Worm (Caenorhabditis elegans) whole organism, early embryonic: Measurements from ENCODE around the gene srg-24.
"Not testable (repeated sequence)": the region's sequence is repeated elsewhere in the genome, so short reads cannot be mapped to it uniquely, and the experiment has no call there.

Experiments used
- B0310.2 ChIP-seq: sonication (generic microtip); optimal IDR thresholded peaks from 2 replicates; lab custom pipeline; 2016; ENCODE audit warnings: mild to moderate bottlenecking, missing genetic modification characterization, missing compliant biosample characterization
- F13C5.2 ChIP-seq: sonication (generic microtip); optimal IDR thresholded peaks from 2 replicates; lab custom pipeline; 2017; ENCODE audit warnings: mild to moderate bottlenecking, missing genetic modification characterization, inconsistent platforms, missing compliant biosample characterization
- aly-1 ChIP-seq: sonication (generic microtip); optimal IDR thresholded peaks from 2 replicates; lab custom pipeline; 2016; ENCODE audit warnings: missing genetic modification characterization, missing compliant biosample characterization
- ama-1 ChIP-seq: fragments of 150-350 bp; optimal IDR thresholded peaks from 2 replicates; lab custom pipeline; 2014
- ceh-13 ChIP-seq: fragments of 200-800 bp; sonication (Bioruptor generic); optimal IDR thresholded peaks from 2 replicates; lab custom pipeline; 2018; ENCODE audit warnings: mild to moderate bottlenecking, missing genetic modification characterization, missing compliant biosample characterization
- ceh-36 ChIP-seq: sonication (generic microtip); optimal IDR thresholded peaks from 2 replicates; lab custom pipeline; 2016; ENCODE audit warnings: missing genetic modification characterization, inconsistent platforms, missing compliant biosample characterization
- ets-7 ChIP-seq: sonication (generic microtip); optimal IDR thresholded peaks from 2 replicates; lab custom pipeline; 2016; ENCODE audit warnings: missing genotype, missing genetic modification characterization, missing compliant biosample characterization
- flt-1 ChIP-seq: fragments of 200-800 bp; sonication (Bioruptor generic); IDR thresholded peaks from 2 replicates; pipeline ENCODE4 v1.3.6; 2022; ENCODE audit warnings: missing genetic modification characterization, missing compliant biosample characterization
- hmbx-1 ChIP-seq: sonication (generic microtip); optimal IDR thresholded peaks from 2 replicates; lab custom pipeline; 2016; ENCODE audit warnings: mild to moderate bottlenecking, missing genetic modification characterization, missing compliant biosample characterization
- hmg-4 ChIP-seq: fragments of 200-800 bp; sonication (Bioruptor generic); optimal IDR thresholded peaks from 2 replicates; lab custom pipeline; 2018; ENCODE audit warnings: mild to moderate bottlenecking, missing genetic modification characterization, missing compliant biosample characterization
- hnd-1 ChIP-seq: sonication (generic microtip); optimal IDR thresholded peaks from 2 replicates; lab custom pipeline; 2016; ENCODE audit warnings: missing genetic modification characterization, missing compliant biosample characterization
- pes-1 ChIP-seq: fragments of 200-800 bp; sonication (Bioruptor generic); IDR thresholded peaks from 2 replicates; pipeline ENCODE4 v1.3.6; 2022; ENCODE audit warnings: missing genetic modification reagents, missing genetic modification characterization, missing compliant biosample characterization
- scrt-1 ChIP-seq: fragments of 200-800 bp; sonication (Bioruptor generic); IDR thresholded peaks from 2 replicates; pipeline ENCODE4 v1.3.6; 2022; ENCODE audit warnings: missing genetic modification characterization, missing compliant biosample characterization
- sea-1 ChIP-seq: fragments of 200-800 bp; sonication (Bioruptor generic); conservative IDR thresholded peaks from 2 replicates; pipeline ENCODE4 v1.3.6; 2022; ENCODE audit warnings: missing genetic modification characterization, missing compliant biosample characterization
- tbx-11 ChIP-seq: fragments of 200-800 bp; sonication (Bioruptor generic); IDR thresholded peaks from 2 replicates; pipeline ENCODE4 v1.3.6; 2022; ENCODE audit warnings: missing genetic modification characterization, missing compliant biosample characterization
- tbx-37 ChIP-seq: fragments of 200-800 bp; sonication (Bioruptor generic); conservative IDR thresholded peaks from 2 replicates; pipeline ENCODE4 v1.3.6; 2022; ENCODE audit warnings: missing genetic modification reagents, missing genetic modification characterization, missing compliant biosample characterization
- tra-4 ChIP-seq: sonication (generic microtip); optimal IDR thresholded peaks from 2 replicates; lab custom pipeline; 2017; ENCODE audit warnings: missing genetic modification characterization, missing compliant biosample characterization

The srg-24 gene

DNA sequence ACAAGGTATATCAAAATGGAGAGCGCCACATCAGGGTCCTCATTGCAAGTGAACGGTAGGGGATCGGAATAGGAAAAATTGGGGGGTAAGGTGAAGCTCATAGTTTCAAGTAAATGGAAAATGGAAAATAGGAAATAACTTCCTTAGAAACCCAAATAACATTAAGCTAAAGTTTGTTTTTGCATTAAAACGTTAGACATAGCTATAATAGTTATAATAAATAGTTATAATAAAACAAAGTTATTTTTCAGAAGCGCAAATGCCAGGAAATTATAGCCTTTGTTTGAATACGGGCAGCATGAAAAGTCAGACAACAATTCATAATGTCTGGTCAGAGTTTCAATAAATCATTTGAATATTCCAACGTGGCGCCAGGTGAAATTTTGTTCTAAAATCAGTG is at the start of gene srg-24:
srg-24 (minus strand) TSS at position 101 of the 400 bp plus-strand sequence.
- TF ChIP-seq tra-4 (tag; lab: Kevin White, UChicago) = no peak
- no peak for TF ChIP-seq tbx-37
- no peak for TF ChIP-seq ceh-36 (tag; lab: Kevin White, UChicago)
- no peak for TF ChIP-seq aly-1 (tag; lab: Kevin White, UChicago)
- no peak for TF ChIP-seq sea-1 (GFP tag; lab: Robert Waterston, UW)
- TF ChIP-seq tbx-11 (GFP tag; lab: Robert Waterston, UW) = no peak
- TF ChIP-seq scrt-1 (GFP tag; lab: Robert Waterston, UW) = no peak
- TF ChIP-seq pes-1 = no peak
- no peak for TF ChIP-seq flt-1 (GFP tag; lab: Robert Waterston, UW)
- TF ChIP-seq ama-1 = no peak
- no peak for TF ChIP-seq hmbx-1 (tag; lab: Kevin White, UChicago)
- TF ChIP-seq hmg-4 (GFP tag; lab: Kevin White, UChicago) = no peak
- no peak for TF ChIP-seq B0310.2 (tag; lab: Kevin White, UChicago)
- TF ChIP-seq ets-7 (tag; lab: Kevin White, UChicago) = no peak
- no peak for TF ChIP-seq hnd-1 (tag; lab: Kevin White, UChicago)

DNA sequence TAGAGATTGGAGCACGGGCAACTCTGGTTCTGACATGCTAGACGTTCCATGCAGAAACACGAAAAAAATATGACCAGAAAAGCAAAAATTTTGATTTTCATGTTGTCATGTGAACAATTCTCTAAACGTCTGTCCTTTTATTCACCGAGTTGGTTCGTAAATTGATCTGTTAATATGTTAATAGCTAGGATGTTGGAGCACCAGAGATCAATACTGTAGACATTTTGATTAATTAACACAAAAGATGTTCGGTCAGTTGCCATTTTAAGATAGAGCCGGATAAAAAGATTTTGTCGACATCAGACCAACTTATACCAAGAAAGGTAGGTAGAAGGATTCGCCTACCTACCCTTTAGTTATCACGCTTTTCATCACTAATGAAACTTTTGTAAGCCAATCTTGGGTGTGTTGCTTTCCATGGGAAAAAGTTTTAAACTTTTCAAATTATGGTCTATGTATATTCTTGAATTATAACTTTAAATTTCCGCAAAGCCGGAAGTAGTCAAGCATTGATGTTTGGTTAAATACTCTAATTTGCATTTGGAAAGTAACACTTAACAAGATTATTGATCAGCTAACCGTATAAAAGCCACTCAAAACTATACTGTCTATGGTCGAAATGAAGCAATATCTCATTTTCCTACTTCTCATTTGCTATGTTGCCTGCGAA is 49.2 kb upstream of the srg-24 start, which contains the start of the genes T10D4.11 and T10D4.1:
T10D4.11 (minus strand) TSS at position 101 of the 670 bp plus-strand sequence.
T10D4.1 (plus strand) TSS at position 620 of the 670 bp plus-strand sequence.
- no peak for TF ChIP-seq ceh-13
- TF ChIP-seq ets-7 (tag; lab: Kevin White, UChicago) = no peak
- TF ChIP-seq pes-1 = no peak
- no peak for TF ChIP-seq scrt-1 (GFP tag; lab: Robert Waterston, UW)
- no peak for TF ChIP-seq F13C5.2
- TF ChIP-seq flt-1 (GFP tag; lab: Robert Waterston, UW) = no peak
- no peak for TF ChIP-seq ama-1
- no peak for TF ChIP-seq tbx-37
- no peak for TF ChIP-seq hmg-4 (GFP tag; lab: Kevin White, UChicago)
- no peak for TF ChIP-seq B0310.2 (tag; lab: Kevin White, UChicago)
- TF ChIP-seq hmbx-1 (tag; lab: Kevin White, UChicago) = no peak
- TF ChIP-seq hnd-1 (tag; lab: Kevin White, UChicago) = no peak
- TF ChIP-seq aly-1 (tag; lab: Kevin White, UChicago) = no peak
- TF ChIP-seq ceh-36 (tag; lab: Kevin White, UChicago) = no peak
- TF ChIP-seq sea-1 (GFP tag; lab: Robert Waterston, UW) = no peak
- no peak for TF ChIP-seq tbx-11 (GFP tag; lab: Robert Waterston, UW)
- TF ChIP-seq tra-4 (tag; lab: Kevin White, UChicago) = no peak

DNA sequence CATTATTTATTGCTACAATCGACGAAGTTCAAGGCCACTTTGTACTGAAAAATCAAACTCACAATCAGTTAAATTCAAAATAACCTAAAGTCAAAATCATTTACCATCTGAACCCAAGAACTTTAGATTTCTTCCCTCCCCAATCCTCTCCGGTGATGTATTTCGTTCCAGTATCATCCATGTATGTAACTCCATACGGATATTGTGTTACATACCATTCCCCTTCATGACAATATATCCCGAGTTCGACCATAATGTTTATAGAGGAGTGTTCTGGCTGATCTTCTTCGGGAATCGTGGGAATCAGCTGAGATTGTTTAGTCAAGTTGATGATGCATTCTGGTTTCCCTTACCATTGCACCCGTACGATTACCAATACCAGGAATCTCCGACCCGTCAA is 48.0 kb upstream of the srg-24 start:
- TF ChIP-seq sea-1 (GFP tag; lab: Robert Waterston, UW) (no peak), ets-7 (tag; lab: Kevin White, UChicago) (no peak), hmbx-1 (tag; lab: Kevin White, UChicago) (no peak), F13C5.2 (no peak)

DNA sequence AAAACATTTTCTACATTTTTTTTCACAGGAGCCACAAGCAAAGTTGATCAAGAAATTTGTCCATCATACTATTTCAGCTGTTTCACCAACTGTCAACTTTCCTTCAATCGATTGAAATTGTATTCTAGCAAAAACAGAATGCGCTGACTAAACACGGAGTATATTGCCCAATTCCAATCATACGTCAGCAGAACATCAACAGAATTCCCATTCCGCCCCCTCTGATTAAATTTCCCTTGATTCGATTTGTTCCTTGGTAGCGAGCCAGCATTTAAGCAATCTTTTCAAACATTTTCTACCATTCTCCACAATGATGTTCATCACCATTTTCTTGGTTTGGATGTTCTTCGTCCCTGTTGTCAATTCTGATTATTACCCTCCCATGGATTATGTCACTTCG is 45.4 kb upstream of the srg-24 start, which contains the start of gene T10D4.15:
T10D4.15 (plus strand) TSS at position 301 of the 400 bp plus-strand sequence.
- TF ChIP-seq F13C5.2 (no peak), flt-1 (GFP tag; lab: Robert Waterston, UW) (no peak), pes-1 (no peak), sea-1 (GFP tag; lab: Robert Waterston, UW) (no peak), scrt-1 (GFP tag; lab: Robert Waterston, UW) (no peak), ets-7 (tag; lab: Kevin White, UChicago) (no peak), tra-4 (tag; lab: Kevin White, UChicago) (no peak), aly-1 (tag; lab: Kevin White, UChicago) (no peak), B0310.2 (tag; lab: Kevin White, UChicago) (no peak), hmbx-1 (tag; lab: Kevin White, UChicago) (no peak), ceh-36 (tag; lab: Kevin White, UChicago) (no peak), hmg-4 (GFP tag; lab: Kevin White, UChicago) (no peak), ceh-13 (no peak)

DNA sequence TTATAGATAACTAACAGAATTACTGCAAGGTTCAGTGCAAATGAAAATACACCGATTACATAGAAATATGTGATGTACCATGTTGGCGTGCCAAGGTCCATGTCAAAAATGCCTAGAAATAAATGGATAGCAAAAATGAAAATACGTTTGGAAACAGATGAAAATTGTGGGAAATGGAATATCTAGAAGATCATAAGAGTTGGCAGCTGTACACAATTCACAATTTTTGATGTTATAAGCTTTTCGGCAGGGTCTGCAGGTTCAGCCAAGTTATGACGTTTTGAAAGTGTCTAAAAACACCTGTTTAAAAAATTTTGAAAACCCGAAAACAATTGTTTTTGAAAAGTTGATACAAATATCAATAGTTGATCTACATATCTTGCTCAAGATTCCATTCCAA is 44.1 kb upstream of the srg-24 start, which contains the start of gene sri-43:
sri-43 (minus strand) TSS at position 101 of the 400 bp plus-strand sequence.
- not testable (repeated sequence) for TF ChIP-seq tra-4 (tag; lab: Kevin White, UChicago); scrt-1 (GFP tag; lab: Robert Waterston, UW); F13C5.2

DNA sequence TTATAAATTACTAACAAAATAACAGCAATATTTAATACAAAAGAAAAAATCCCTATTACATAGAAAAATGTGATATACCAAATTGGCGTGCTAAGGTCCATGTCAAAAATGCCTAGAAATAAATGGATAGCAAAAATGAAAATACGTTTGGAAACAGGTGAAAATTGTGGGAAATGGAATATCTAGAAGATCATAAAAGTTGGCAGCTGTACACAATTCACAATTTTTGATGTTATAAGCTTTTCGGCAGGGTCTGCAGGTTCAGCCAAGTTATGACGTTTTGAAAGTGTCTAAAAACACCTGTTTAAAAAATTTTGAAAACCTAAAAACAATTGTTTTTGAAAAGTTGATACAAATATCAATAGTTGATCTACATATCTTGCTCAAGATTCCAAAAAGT is 42.4 kb upstream of the srg-24 start, which contains the start of gene sri-42:
sri-42 (minus strand) TSS at position 101 of the 400 bp plus-strand sequence.
- TF ChIP-seq hmbx-1, B0310.2, ets-7 (tag; lab: Kevin White, UChicago): not testable (repeated sequence)

DNA sequence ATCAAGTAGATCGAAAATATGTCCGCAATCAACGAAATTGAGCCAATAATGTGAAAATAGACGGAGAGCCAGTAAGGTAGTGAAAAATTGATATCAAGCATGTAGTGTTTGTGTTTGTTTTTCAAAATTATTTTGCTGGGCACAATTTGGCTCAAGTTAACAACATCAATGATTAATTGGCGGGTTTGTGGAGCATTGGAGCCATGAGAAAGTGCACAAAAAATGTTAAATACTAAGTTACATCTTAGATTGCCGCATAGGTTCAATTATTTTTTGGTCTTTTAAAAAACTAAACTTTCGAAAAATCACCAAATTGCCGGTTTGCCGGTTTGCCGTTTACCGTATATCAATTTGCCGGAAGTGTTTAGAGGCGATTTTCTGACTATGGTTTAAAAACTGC is 37.4 kb upstream of the srg-24 start, which contains the start of gene sri-54:
sri-54 (minus strand) TSS at position 101 of the 400 bp plus-strand sequence.
- no peak for TF ChIP-seq ceh-36 (tag; lab: Kevin White, UChicago)
- no peak for TF ChIP-seq B0310.2 (tag; lab: Kevin White, UChicago)
- no peak for TF ChIP-seq hnd-1 (tag; lab: Kevin White, UChicago)
- no peak for TF ChIP-seq hmbx-1 (tag; lab: Kevin White, UChicago)
- no peak for TF ChIP-seq scrt-1 (GFP tag; lab: Robert Waterston, UW)
- no peak for TF ChIP-seq aly-1 (tag; lab: Kevin White, UChicago)
- TF ChIP-seq tbx-37 = no peak
- no peak for TF ChIP-seq sea-1 (GFP tag; lab: Robert Waterston, UW)
- TF ChIP-seq hmg-4 (GFP tag; lab: Kevin White, UChicago) = no peak
